Worm (Caenorhabditis elegans) whole organism, mixed stage, embryonic: ENCODE measurements around the gene par-5.
"Not testable (repeated sequence)": the region's sequence is repeated elsewhere in the genome, so short reads cannot be mapped to it uniquely, and the experiment has no call there.

Experiments
- M03D4.4 ChIP-seq: sonication (generic microtip); optimal IDR thresholded peaks from 2 replicates; lab custom pipeline; 2017; ENCODE audit warnings: mild to moderate bottlenecking, missing genetic modification characterization, missing compliant biosample characterization
- bed-3 ChIP-seq: fragments of 200-800 bp; sonication (Bioruptor generic); optimal IDR thresholded peaks from 3 replicates; lab custom pipeline; 2018; ENCODE audit warnings: mild to moderate bottlenecking, missing genetic modification characterization, moderate library complexity, missing compliant biosample characterization
- blmp-1 ChIP-seq: fragments of 150-350 bp; optimal IDR thresholded peaks from 2 replicates; lab custom pipeline; 2014; ENCODE audit warnings: missing biosample characterization, missing genetic modification characterization
- ceh-39 ChIP-seq: fragments of 150-350 bp; optimal IDR thresholded peaks from 2 replicates; lab custom pipeline; 2014; ENCODE audit warnings: missing biosample characterization, missing genetic modification characterization
- ceh-43 ChIP-seq: fragments of 200-800 bp; sonication (Bioruptor generic); optimal IDR thresholded peaks from 2 replicates; lab custom pipeline; 2018; ENCODE audit warnings: mild to moderate bottlenecking, missing genetic modification characterization, moderate library complexity, missing compliant biosample characterization
- ceh-83 ChIP-seq: fragments of 200-800 bp; sonication (Bioruptor generic); optimal IDR thresholded peaks from 2 replicates; lab custom pipeline; 2018; ENCODE audit warnings: mild to moderate bottlenecking, missing genetic modification characterization, missing compliant biosample characterization
- cnd-1 ChIP-seq: fragments of 200-800 bp; sonication (Bioruptor generic); optimal IDR thresholded peaks from 2 replicates; lab custom pipeline; 2018; ENCODE audit warnings: mild to moderate bottlenecking, missing genetic modification characterization, missing compliant biosample characterization
- drap-1 ChIP-seq: fragments of 200-800 bp; sonication (Bioruptor generic); optimal IDR thresholded peaks from 3 replicates; lab custom pipeline; 2018; ENCODE audit warnings: mild to moderate bottlenecking, missing genetic modification characterization, missing compliant biosample characterization
- elt-1 ChIP-seq: sonication (generic microtip); optimal IDR thresholded peaks from 2 replicates; lab custom pipeline; 2017; ENCODE audit warnings: missing genetic modification characterization, mild to moderate bottlenecking, missing compliant biosample characterization, antibody characterized with exemption, moderate library complexity, borderline replicate concordance; ENCODE audit not compliant: insufficient read depth
- elt-3 ChIP-seq: fragments of 150-350 bp; optimal IDR thresholded peaks from 2 replicates; lab custom pipeline; 2014; ENCODE audit warnings: missing biosample characterization, missing genetic modification characterization
- flh-1 ChIP-seq: fragments of 200-800 bp; sonication (Bioruptor generic); optimal IDR thresholded peaks from 2 replicates; lab custom pipeline; 2018; ENCODE audit warnings: mild to moderate bottlenecking, missing genetic modification characterization, moderate library complexity, missing compliant biosample characterization
- hlh-1 ChIP-seq: fragments of 150-350 bp; optimal IDR thresholded peaks from 2 replicates; lab custom pipeline; 2014; ENCODE audit warnings: missing biosample characterization, missing genetic modification reagents, missing genetic modification characterization
- lin-13 ChIP-seq: fragments of 150-350 bp; optimal IDR thresholded peaks from 2 replicates; lab custom pipeline; 2014; ENCODE audit warnings: missing biosample characterization, missing genetic modification characterization
- lsy-2 ChIP-seq: fragments of 150-350 bp; optimal IDR thresholded peaks from 2 replicates; lab custom pipeline; 2014; ENCODE audit warnings: missing biosample characterization, missing genetic modification characterization
- mab-5 ChIP-seq: fragments of 150-350 bp; optimal IDR thresholded peaks from 2 replicates; lab custom pipeline; 2014; ENCODE audit warnings: missing biosample characterization, missing genetic modification characterization
- mep-1 ChIP-seq: fragments of 150-350 bp; optimal IDR thresholded peaks from 2 replicates; lab custom pipeline; 2017; ENCODE audit warnings: missing biosample characterization, missing genetic modification reagents, missing genetic modification characterization, inconsistent platforms
- mls-2 ChIP-seq: sonication (generic microtip); optimal IDR thresholded peaks from 2 replicates; lab custom pipeline; 2016; ENCODE audit warnings: mild to moderate bottlenecking, missing genetic modification characterization, moderate library complexity, missing compliant biosample characterization
- nhr-2 ChIP-seq: fragments of 150-350 bp; optimal IDR thresholded peaks from 2 replicates; lab custom pipeline; 2014; ENCODE audit warnings: missing biosample characterization, missing genetic modification characterization
- nhr-237 ChIP-seq: fragments of 150-350 bp; optimal IDR thresholded peaks from 2 replicates; lab custom pipeline; 2014; ENCODE audit warnings: missing biosample characterization, missing genetic modification characterization
- nhr-28 ChIP-seq: fragments of 150-350 bp; optimal IDR thresholded peaks from 2 replicates; lab custom pipeline; 2014; ENCODE audit warnings: missing biosample characterization, missing genetic modification characterization
- nhr-76 ChIP-seq: sonication (generic microtip); optimal IDR thresholded peaks from 2 replicates; lab custom pipeline; 2017; ENCODE audit warnings: missing biosample characterization, missing genetic modification characterization
- sem-2 ChIP-seq: fragments of 200-800 bp; sonication (Bioruptor generic); optimal IDR thresholded peaks from 2 replicates; lab custom pipeline; 2018; ENCODE audit warnings: mild to moderate bottlenecking, missing genetic modification characterization, missing compliant biosample characterization
- sptf-1 ChIP-seq: sonication (generic microtip); optimal IDR thresholded peaks from 2 replicates; lab custom pipeline; 2017; ENCODE audit warnings: mild to moderate bottlenecking, missing genetic modification characterization, moderate library complexity, missing compliant biosample characterization
- tbx-8 ChIP-seq: fragments of 200-800 bp; sonication (Bioruptor generic); optimal IDR thresholded peaks from 2 replicates; lab custom pipeline; 2018; ENCODE audit warnings: mild to moderate bottlenecking, missing genetic modification characterization, moderate library complexity, missing compliant biosample characterization
- unc-120 ChIP-seq: sonication (generic microtip); optimal IDR thresholded peaks from 2 replicates; lab custom pipeline; 2017; ENCODE audit warnings: missing genetic modification characterization, missing compliant biosample characterization; ENCODE audit not compliant: poor library complexity, severe bottlenecking
- unc-39 ChIP-seq: fragments of 150-350 bp; optimal IDR thresholded peaks from 2 replicates; lab custom pipeline; 2014; ENCODE audit warnings: missing biosample characterization, missing genetic modification characterization
- unc-62 ChIP-seq: fragments of 150-350 bp; optimal IDR thresholded peaks from 2 replicates; lab custom pipeline; 2014; ENCODE audit warnings: missing biosample characterization, missing genetic modification reagents, missing genetic modification characterization
- zip-8 ChIP-seq: fragments of 150-350 bp; optimal IDR thresholded peaks from 2 replicates; lab custom pipeline; 2014; ENCODE audit warnings: missing biosample characterization, missing genetic modification characterization
- ztf-11 ChIP-seq: fragments of 150-350 bp; optimal IDR thresholded peaks from 2 replicates; lab custom pipeline; 2014; ENCODE audit warnings: missing biosample characterization, missing genetic modification characterization

Gene par-5

DNA sequence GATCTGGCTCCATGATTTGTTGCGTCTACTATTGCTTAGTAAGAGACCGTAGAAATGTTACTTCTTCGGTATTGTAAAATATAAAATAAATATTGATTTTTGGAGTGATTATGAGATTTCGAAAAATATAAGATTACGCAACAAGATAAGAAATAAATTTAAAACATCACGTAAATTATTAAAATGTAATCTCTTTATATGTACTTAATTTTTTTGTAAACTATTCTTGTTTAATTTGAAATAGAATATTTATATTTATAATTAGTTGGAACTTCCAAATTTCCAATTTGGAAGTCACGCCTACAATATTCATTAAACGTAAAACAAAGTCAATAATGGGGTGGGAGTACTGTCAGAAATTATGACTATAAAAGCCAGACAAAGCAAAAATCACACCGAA is 11.7 kb upstream of the par-5 start, which contains the start of gene M117.4:
Gene M117.4, minus strand, starts transcription at position 101 of the 400 bp plus-strand sequence.
- TF ChIP-seq ceh-83 (GFP tag; lab: Kevin White, UChicago) (no peak), mab-5 (tag; lab: Kevin White, UChicago) (no peak), unc-62 (GFP tag; lab: Kevin White, UChicago) (no peak), zip-8 (peak; percentile 51), unc-39 (tag; lab: Kevin White, UChicago) (no peak), flh-1 (GFP tag; lab: Kevin White, UChicago) (no peak), nhr-76 (tag; lab: Kevin White, UChicago) (no peak), cnd-1 (tag; lab: Kevin White, UChicago) (no peak), elt-3 (tag; lab: Kevin White, UChicago) (no peak)

DNA sequence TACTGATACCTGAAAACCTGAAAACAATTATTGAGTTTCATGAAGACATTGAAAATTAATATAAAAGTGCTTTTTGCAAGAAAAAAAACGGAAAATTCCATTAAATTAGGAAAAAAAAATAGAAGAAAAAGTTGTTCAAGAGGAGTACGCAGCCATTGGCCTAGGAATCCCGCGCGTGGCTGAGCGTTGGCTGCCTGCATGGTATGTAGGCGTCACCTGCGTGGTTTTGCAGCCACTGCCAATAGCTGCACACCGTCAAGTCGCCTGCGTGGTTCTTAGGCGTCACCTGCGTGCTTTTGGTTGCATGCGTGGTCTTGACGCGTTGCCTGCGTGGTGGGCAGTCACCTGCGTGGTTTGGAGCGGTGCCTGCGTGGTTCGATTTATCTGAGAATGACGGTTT is 6.3 kb upstream of the par-5 start, which contains the start of gene M117.6:
Gene M117.6, minus strand, starts transcription at position 101 of the 400 bp plus-strand sequence.
- TF ChIP-seq mab-5, M03D4.4, elt-3 (tag; lab: Kevin White, UChicago): not testable (repeated sequence)

DNA sequence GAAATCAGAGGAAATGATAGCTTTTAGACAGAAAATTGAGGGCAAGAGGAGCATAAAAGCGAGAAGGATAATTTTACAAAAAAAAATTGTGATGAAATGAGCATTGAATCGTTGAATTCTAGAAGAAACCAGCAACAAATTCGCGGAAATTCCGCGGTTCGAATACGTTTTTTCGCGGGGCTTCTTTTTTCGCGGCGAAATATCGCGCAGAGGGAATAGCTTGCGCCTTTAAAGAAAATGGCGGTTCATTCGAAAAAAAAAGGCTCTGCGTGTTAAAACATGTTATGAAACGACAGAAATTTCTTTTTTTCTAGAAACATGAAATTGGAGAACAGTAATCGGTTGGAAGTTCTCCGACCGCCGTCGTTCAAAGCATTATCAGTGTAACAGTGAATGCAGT is 730 bp upstream of the par-5 start:
- TF ChIP-seq bed-3 = no peak
- TF ChIP-seq elt-1 (tag; lab: Kevin White, UChicago) = no peak
- TF ChIP-seq lsy-2 (tag; lab: Kevin White, UChicago) = peak; percentile 39
- peak; percentile 46 for TF ChIP-seq lin-13
- TF ChIP-seq mep-1 = peak; percentile 78
- TF ChIP-seq tbx-8 (GFP tag; lab: Kevin White, UChicago) = no peak
- no peak for TF ChIP-seq unc-62 (GFP tag; lab: Kevin White, UChicago)
- TF ChIP-seq nhr-237 = peak; percentile 18

DNA sequence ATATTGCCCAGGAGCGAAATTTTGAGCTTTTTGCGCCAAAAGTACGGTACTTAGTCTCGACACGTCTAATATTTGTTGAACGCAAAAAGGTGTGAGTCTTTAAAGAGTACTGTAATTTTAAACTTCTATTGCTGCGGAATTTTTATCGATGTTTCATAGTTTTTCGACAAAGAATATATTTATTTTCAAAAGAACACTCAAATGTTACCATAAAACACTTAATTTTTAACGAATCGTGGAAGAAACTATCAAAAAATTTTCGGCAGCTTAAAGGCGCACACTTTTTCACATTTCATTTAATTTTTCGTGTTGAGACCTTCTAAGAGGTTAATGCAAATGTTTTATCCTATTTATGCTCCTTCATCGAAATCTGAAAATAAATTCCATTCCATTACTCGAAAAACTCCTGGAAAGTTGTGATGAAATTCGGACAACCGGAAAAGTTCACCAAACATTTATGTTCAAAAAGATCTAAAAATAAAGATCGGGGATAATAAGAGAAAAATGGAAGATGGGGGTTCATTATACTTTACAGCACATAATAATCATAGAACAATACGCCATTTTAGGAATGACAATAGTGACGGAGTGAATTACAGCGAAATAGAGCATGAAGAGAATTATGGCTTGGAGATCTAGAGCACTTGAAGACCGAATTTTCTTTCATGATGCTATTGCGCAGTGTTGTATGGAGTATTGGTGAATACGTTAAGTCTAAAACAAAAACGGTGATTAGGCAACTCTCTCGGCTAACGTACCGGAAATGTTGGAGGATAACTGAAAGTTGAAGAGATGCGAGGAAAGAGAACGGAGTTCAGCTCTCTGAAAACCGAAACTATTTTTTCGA is 1.4 kb downstream of the par-5 start:
- TF ChIP-seq ztf-11 (no peak), sem-2 (GFP tag; lab: Kevin White, UChicago) (no peak), nhr-2 (tag; lab: Kevin White, UChicago) (no peak), mls-2 (peak; percentile 17), bed-3 (no peak), ceh-43 (GFP tag; lab: Kevin White, UChicago) (no peak), nhr-76 (tag; lab: Kevin White, UChicago) (no peak)

DNA sequence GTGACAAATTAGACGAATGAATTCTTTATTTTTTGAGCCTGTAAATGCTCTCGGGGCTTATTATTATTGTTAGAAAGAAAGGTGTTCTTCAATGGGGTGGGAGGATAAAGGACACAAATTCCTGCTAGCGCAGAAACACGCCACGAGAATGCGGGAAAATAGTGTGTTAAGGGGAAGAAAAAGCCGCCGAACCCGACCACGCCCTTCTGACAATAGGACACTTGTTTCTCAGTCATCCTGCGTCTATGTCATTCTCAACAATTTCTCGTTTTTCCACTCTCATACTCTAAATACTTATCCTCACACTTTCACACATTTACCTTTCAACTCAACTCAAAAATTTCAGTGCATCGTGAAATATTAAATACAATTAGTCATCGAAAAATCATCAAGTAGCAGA is 7.8 kb downstream of the par-5 start, which contains the start of gene M117.1:
Gene M117.1, plus strand, starts transcription at position 347 of the 400 bp plus-strand sequence.
- TF ChIP-seq nhr-2 (tag; lab: Kevin White, UChicago) (no peak), elt-1 (tag; lab: Kevin White, UChicago) (no peak), unc-39 (tag; lab: Kevin White, UChicago) (no peak), lsy-2 (tag; lab: Kevin White, UChicago) (no peak), unc-120 (tag; lab: Kevin White, UChicago) (no peak), nhr-28 (tag; lab: Kevin White, UChicago) (no peak), M03D4.4 (tag; lab: Kevin White, UChicago) (no peak), hlh-1 (peak; percentile 34)
- TF ChIP-seq, all 35 proteins: peak for 1

DNA sequence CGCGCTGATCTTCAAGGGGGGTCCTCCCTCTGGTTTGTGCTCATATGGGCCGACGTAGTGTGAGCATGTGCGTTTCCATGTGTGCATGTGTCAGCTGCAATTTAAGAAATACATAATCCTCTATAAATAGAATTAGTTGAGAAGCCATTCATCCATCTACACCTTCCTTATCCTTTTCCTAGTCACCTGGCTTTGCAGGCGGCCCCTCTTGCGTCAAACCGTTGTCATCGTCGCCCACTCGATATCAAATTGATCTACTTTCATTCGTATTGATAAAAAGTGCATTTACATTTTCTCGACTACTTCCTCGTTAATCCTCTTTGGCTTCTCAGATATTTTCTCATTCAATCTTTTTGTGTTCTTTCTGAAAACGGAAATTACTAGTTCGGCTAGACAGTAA is 9.7 kb downstream of the par-5 start:
- TF ChIP-seq sptf-1 (tag; lab: Kevin White, UChicago) (no peak), elt-3 (tag; lab: Kevin White, UChicago) (no peak), nhr-76 (tag; lab: Kevin White, UChicago) (no peak), mab-5 (tag; lab: Kevin White, UChicago) (no peak), drap-1 (GFP tag; lab: Kevin White, UChicago) (no peak), blmp-1 (tag; lab: Kevin White, UChicago) (no peak), lsy-2 (tag; lab: Kevin White, UChicago) (no peak), bed-3 (no peak), unc-120 (tag; lab: Kevin White, UChicago) (no peak), ceh-39 (tag; lab: Kevin White, UChicago) (no peak), mls-2 (no peak), nhr-2 (tag; lab: Kevin White, UChicago) (no peak)
